Fruit fly (Drosophila melanogaster) whole organism, pupa: ENCODE data around the gene beat-Ib.

Experiments
- CG8301 ChIP-seq: fragments of 200-800 bp; sonication (Bioruptor generic); optimal IDR thresholded peaks from 2 replicates; lab custom pipeline; 2018; ENCODE audit warnings: missing biosample characterization, mild to moderate bottlenecking, missing genetic modification characterization
- EcR ChIP-seq: fragments of 200-800 bp; sonication (Bioruptor generic); optimal IDR thresholded peaks from 3 replicates; lab custom pipeline; 2019; ENCODE audit warnings: missing biosample characterization, missing genetic modification characterization, mild to moderate bottlenecking, moderate library complexity, missing genetic modification reagents

DNA sequence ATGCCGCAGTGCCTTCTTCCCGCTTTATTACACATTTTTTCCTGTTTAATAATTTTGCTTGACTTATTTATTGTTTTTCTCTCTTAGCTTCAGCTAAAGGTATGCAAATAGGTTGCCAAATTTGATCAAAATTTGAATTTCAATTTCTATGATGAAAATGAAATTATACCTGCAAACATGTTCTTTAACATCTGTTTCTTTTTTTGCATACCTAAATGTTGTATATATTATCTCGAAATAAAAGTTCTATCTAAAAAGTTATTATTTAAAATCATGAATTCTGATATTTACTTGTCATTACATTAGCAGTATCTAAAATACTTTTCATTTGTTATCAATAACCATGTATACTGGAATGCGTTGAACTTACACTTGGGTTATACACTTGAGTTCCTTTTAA, 67.1 kb downstream of the beat-Ib start, which contains the start of gene CG31735:
- no peak for TF ChIP-seq CG8301 (tag; lab: Kevin White, UChicago)
- no peak for TF ChIP-seq EcR (GFP tag; lab: Kevin White, UChicago)
